Fruit fly (Drosophila melanogaster): Measurements from ENCODE around the gene Zw10.

The Zw10 gene

dm6 chrX:2603851-2604505 lies at the start of gene Zw10, which contains the start of gene Klp3A:
Zw10 (plus strand) TSS chrX:2604197.
Klp3A (minus strand) TSS chrX:2604052.
- TF ChIP-seq CG8319 (GFP tag; optimal IDR thresholded peaks at IDR 0.05) (no peak), Ets21C (GFP tag; optimal IDR thresholded peaks at IDR 0.05) (no peak), CG1621 (tag; optimal IDR thresholded peaks at IDR 0.05) (no peak), acj6 (GFP tag; optimal IDR thresholded peaks at IDR 0.05) (no peak), fd59A (GFP tag; optimal IDR thresholded peaks at IDR 0.05) (no peak), Hr38 (GFP tag; optimal IDR thresholded peaks at IDR 0.05) (no peak), Smox (GFP tag; optimal IDR thresholded peaks at IDR 0.05) (no peak), CG15336 (GFP tag; IDR thresholded peaks at IDR 0.05) (no peak), OdsH (GFP tag; optimal IDR thresholded peaks at IDR 0.05) (no peak), Sox102F (GFP tag; optimal IDR thresholded peaks at IDR 0.05) (no peak), vri (GFP tag; optimal IDR thresholded peaks at IDR 0.05) (no peak), spab (GFP tag; optimal IDR thresholded peaks at IDR 0.05) (no peak), ss (GFP tag; optimal IDR thresholded peaks at IDR 0.05) (no peak), Eip78C (GFP tag) (no peak), Eip75B (GFP tag; optimal IDR thresholded peaks at IDR 0.05) (no peak), esn (GFP tag; optimal IDR thresholded peaks at IDR 0.05) (peak; percentile 41), salr (GFP tag; optimal IDR thresholded peaks at IDR 0.05) (no peak), Hr39 (GFP tag; optimal IDR thresholded peaks at IDR 0.05) (no peak), CG34406 (GFP tag; optimal IDR thresholded peaks at IDR 0.05) (no peak), Met (GFP tag; optimal IDR thresholded peaks at IDR 0.05) (no peak), CG11762 (GFP tag; optimal IDR thresholded peaks at IDR 0.05; ENCODE audit: insufficient read depth) (no peak), Sox15 (GFP tag; optimal IDR thresholded peaks at IDR 0.05) (no peak), CG11294 (GFP tag; IDR thresholded peaks at IDR 0.05) (no peak), eg (GFP tag; IDR thresholded peaks at IDR 0.05) (no peak), lz (GFP tag; optimal IDR thresholded peaks at IDR 0.05) (peak; percentile 45), CG3032 (tag; optimal IDR thresholded peaks at IDR 0.05) (peak; percentile 12), CG6276 (GFP tag; optimal IDR thresholded peaks at IDR 0.05) (no peak), CG8632 (GFP tag; optimal IDR thresholded peaks at IDR 0.05) (no peak), Ets96B (tag; optimal IDR thresholded peaks at IDR 0.05) (no peak), Sox14 (GFP tag; optimal IDR thresholded peaks at IDR 0.05) (no peak), fkh (GFP tag; optimal IDR thresholded peaks at IDR 0.05) (no peak), CG10631 (GFP tag; optimal IDR thresholded peaks at IDR 0.05) (no peak), Eip93F (GFP tag; optimal IDR thresholded peaks at IDR 0.05) (no peak), CG9139 (GFP tag; optimal IDR thresholded peaks at IDR 0.05) (no peak), dac (GFP tag; optimal IDR thresholded peaks at IDR 0.05) (no peak), achi (GFP tag; optimal IDR thresholded peaks at IDR 0.05) (no peak), CG11902 (GFP tag; optimal IDR thresholded peaks at IDR 0.05) (no peak), net (GFP tag; optimal IDR thresholded peaks at IDR 0.05) (no peak), Lpt (GFP tag; optimal IDR thresholded peaks at IDR 0.05) (no peak), CG6854 (GFP tag; optimal IDR thresholded peaks at IDR 0.05) (no peak), CG32006 (GFP tag; optimal IDR thresholded peaks at IDR 0.05) (no peak), CG4318 (GFP tag; optimal IDR thresholded peaks at IDR 0.05) (no peak), topi (GFP tag; optimal IDR thresholded peaks at IDR 0.05) (peak; percentile 40), pdm3 (GFP tag; optimal IDR thresholded peaks at IDR 0.05) (no peak), Gug (GFP tag; IDR thresholded peaks at IDR 0.05) (0 out of 2 replicates have a peak, but pooled peaks have one; percentile 24), CG8119 (GFP tag; IDR thresholded peaks at IDR 0.05) (no peak), cyc (GFP tag; optimal IDR thresholded peaks at IDR 0.05) (peak; percentile 26), CG10669 (GFP tag; optimal IDR thresholded peaks at IDR 0.05) (no peak), CG6792 (GFP tag; optimal IDR thresholded peaks at IDR 0.05) (no peak), CG3919 (GFP tag; optimal IDR thresholded peaks at IDR 0.05) (no peak), Hr4 (GFP tag; optimal IDR thresholded peaks at IDR 0.05) (no peak), CG6808 (GFP tag; optimal IDR thresholded peaks at IDR 0.05) (no peak)

Measured in whole organism, prepupa.